Worm (Caenorhabditis elegans): ENCODE data around the gene cdh-1.

Gene cdh-1

DNA sequence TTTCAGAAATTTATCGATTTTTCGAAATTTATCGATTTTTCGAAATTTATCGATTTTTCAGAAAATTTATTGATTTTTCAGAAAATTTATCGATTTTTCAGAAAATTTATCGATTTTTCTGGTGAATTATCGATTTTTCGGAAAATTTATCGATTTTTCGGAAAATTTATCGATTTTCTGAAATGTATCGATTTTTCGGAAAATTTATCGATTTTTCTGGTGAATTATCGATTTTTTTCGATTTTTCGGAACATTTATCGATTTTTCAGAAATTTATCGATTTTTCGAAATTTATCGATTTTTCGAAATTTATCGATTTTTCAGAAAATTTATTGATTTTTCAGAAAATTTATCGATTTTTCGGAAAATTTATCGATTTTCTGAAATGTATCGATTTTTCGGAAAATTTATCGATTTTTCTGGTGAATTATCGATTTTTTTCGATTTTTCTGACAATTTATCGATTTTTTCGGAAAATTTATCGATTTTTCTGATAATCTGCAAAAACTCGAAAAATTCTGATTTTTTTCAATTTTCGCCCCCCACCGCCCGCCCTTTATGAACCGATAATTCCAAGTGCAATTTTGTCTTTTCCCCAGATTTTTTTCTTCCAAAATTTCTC lies 50.1 kb downstream of the cdh-1 start:
- TF ChIP-seq ceh-28 (tag; optimal IDR thresholded peaks at IDR 0.05), result peak; percentile 100

ce11 chrIII:2961840-2962239 lies 51.1 kb downstream of the cdh-1 start:
- TF ChIP-seq skn-1 (tag; optimal IDR thresholded peaks at IDR 0.05), result no peak
- TF ChIP-seq tbx-2 (tag; optimal IDR thresholded peaks at IDR 0.05), result no peak
- peak; percentile 87 for TF ChIP-seq ceh-28 (tag; optimal IDR thresholded peaks at IDR 0.05)

ce11 chrIII:2962878-2963540 lies 52.3 kb downstream of the cdh-1 start:
- TF ChIP-seq ceh-28 (tag; optimal IDR thresholded peaks at IDR 0.05), result peak; percentile 96

DNA sequence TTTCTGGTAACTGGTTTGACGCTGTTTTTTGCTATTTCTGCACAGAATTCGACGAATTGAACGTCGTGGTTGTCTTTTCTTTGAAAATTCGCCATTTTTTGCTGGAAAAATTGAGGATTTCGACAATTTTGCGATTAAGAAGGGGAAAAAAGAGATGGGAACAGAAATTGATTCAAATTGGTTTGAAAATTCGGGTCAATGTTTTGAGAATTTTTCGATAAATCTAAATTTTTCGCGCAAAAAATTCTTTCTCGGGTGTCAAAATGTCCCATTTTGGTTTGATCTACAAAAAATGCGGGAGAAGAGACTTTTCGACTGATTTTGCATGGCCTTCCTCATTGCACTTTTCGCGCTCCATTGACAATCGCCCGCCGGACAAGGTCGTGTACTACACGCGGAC lies 54.8 kb downstream of the cdh-1 start, which contains the start of gene H05C05.2:
H05C05.2 (minus strand) TSS at position 101 of the 400 bp plus-strand sequence.
- TF ChIP-seq zag-1 (tag; optimal IDR thresholded peaks at IDR 0.05), result no peak
- TF ChIP-seq ceh-28 (tag; optimal IDR thresholded peaks at IDR 0.05), result no peak
- no peak for TF ChIP-seq unc-62 (GFP tag; optimal IDR thresholded peaks at IDR 0.05)
- no peak for TF ChIP-seq jun-1 (tag; optimal IDR thresholded peaks at IDR 0.05)

DNA sequence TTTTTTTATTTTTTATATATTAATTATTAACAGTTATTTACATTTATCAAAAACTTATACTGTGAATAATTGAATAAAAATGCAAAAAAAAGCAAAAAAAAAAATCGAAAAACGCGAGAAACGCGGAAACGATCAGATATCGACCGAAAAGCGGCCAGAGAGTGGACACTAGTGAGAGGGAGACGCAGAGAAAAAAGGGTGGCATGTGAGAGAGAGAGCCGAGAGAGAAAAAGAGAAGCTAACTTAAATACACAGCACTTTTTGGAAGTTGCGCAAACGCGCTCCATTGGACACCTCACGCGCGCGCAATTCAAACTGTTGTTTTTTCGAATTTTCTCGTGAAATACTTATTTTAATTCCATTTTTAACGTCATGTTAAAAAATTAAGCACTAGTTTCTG lies 55.8 kb downstream of the cdh-1 start:
- TF ChIP-seq ceh-82 (tag; optimal IDR thresholded peaks at IDR 0.05) (no peak), nhr-12 (tag; optimal IDR thresholded peaks at IDR 0.05) (no peak), nhr-77 (tag; optimal IDR thresholded peaks at IDR 0.05) (no peak), ceh-9 (tag; optimal IDR thresholded peaks at IDR 0.05) (no peak), unc-39 (tag; optimal IDR thresholded peaks at IDR 0.05) (no peak), ZK546.5 (tag; optimal IDR thresholded peaks at IDR 0.05) (no peak), lin-15B (tag; optimal IDR thresholded peaks at IDR 0.05) (peak; percentile 83), daf-12 (tag; optimal IDR thresholded peaks at IDR 0.05) (no peak), egl-27 (tag; optimal IDR thresholded peaks at IDR 0.05) (no peak), sea-2 (GFP tag; optimal IDR thresholded peaks at IDR 0.05) (no peak), mdl-1 (tag; optimal IDR thresholded peaks at IDR 0.05) (no peak), nhr-237 (tag; optimal IDR thresholded peaks at IDR 0.05) (no peak), tbx-2 (tag; optimal IDR thresholded peaks at IDR 0.05) (peak; percentile 24), zag-1 (tag; optimal IDR thresholded peaks at IDR 0.05) (no peak), ceh-28 (tag; optimal IDR thresholded peaks at IDR 0.05) (peak; percentile 82), nfya-1 (tag; optimal IDR thresholded peaks at IDR 0.05; ENCODE audit: insufficient read depth) (peak; percentile 87), nhr-67 (tag; optimal IDR thresholded peaks at IDR 0.05) (no peak), R02D3.7 (tag; optimal IDR thresholded peaks at IDR 0.05) (peak; percentile 64), elt-1 (tag; optimal IDR thresholded peaks at IDR 0.05) (no peak), eor-1 (tag; optimal IDR thresholded peaks at IDR 0.05) (no peak), fkh-10 (GFP tag; optimal IDR thresholded peaks at IDR 0.05) (no peak), ztf-4 (tag; optimal IDR thresholded peaks at IDR 0.05) (no peak), hmg-11 (tag; optimal IDR thresholded peaks at IDR 0.05) (peak; percentile 89), lin-39 (tag; optimal IDR thresholded peaks at IDR 0.05) (peak; percentile 68), nhr-23 (tag; optimal IDR thresholded peaks at IDR 0.05) (peak; percentile 71), jun-1 (tag; optimal IDR thresholded peaks at IDR 0.05) (no peak), nhr-43 (tag; optimal IDR thresholded peaks at IDR 0.05; ENCODE audit: poor library complexity, severe bottlenecking) (peak; percentile 78), lsy-12 (tag; optimal IDR thresholded peaks at IDR 0.05) (peak; percentile 34), skn-1 (tag; optimal IDR thresholded peaks at IDR 0.05) (no peak), mml-1 (tag; optimal IDR thresholded peaks at IDR 0.05) (no peak), nhr-11 (tag; optimal IDR thresholded peaks at IDR 0.05) (peak; percentile 3), snpc-4 (tag; optimal IDR thresholded peaks at IDR 0.05) (peak; percentile 21), aly-2 (tag; optimal IDR thresholded peaks at IDR 0.05) (no peak), egl-5 (tag; optimal IDR thresholded peaks at IDR 0.05) (peak; percentile 20), ceh-16 (tag; optimal IDR thresholded peaks at IDR 0.05) (no peak), nhr-76 (tag; optimal IDR thresholded peaks at IDR 0.05) (no peak), fos-1 (tag; optimal IDR thresholded peaks at IDR 0.05) (no peak), fkh-2 (tag; optimal IDR thresholded peaks at IDR 0.05) (no peak), pqm-1 (tag; optimal IDR thresholded peaks at IDR 0.05) (no peak), unc-62 (GFP tag; optimal IDR thresholded peaks at IDR 0.05) (no peak), ztf-11 (tag; optimal IDR thresholded peaks at IDR 0.05) (no peak), nhr-25 (tag; optimal IDR thresholded peaks at IDR 0.05) (peak; percentile 46), pha-4 (tag; optimal IDR thresholded peaks at IDR 0.05) (peak; percentile 85), nhr-28 (tag; optimal IDR thresholded peaks at IDR 0.05) (no peak)
